Fruit fly (Drosophila melanogaster) whole organism, embryonic: ENCODE measurements around the gene CG10947.

Experiments used
- Antp ChIP-seq: fragments of 200-800 bp; sonication (Bioruptor generic); optimal IDR thresholded peaks from 3 replicates; lab custom pipeline; 2016; ENCODE audit warnings: missing biosample characterization, missing genetic modification characterization
- Atf-2 ChIP-seq: fragments of 200-800 bp; sonication (Bioruptor generic); optimal IDR thresholded peaks from 2 replicates; lab custom pipeline; 2016; ENCODE audit warnings: missing biosample characterization, missing genetic modification characterization
- Bgb ChIP-seq: fragments of 200-800 bp; sonication (Bioruptor generic); IDR thresholded peaks from 2 replicates; pipeline ENCODE4 v1.3.6; 2022; ENCODE audit warnings: missing biosample characterization, missing genetic modification characterization; ENCODE audit not compliant: partially characterized antibody
- CG10267 ChIP-seq: fragments of 200-800 bp; sonication (Bioruptor generic); optimal IDR thresholded peaks from 2 replicates; lab custom pipeline; 2018; ENCODE audit warnings: missing biosample characterization, mild to moderate bottlenecking, missing genetic modification characterization, moderate library complexity
- CG10462 ChIP-seq: fragments of 200-800 bp; sonication (Bioruptor generic); optimal IDR thresholded peaks from 2 replicates; lab custom pipeline; 2016; ENCODE audit warnings: missing biosample characterization, missing genetic modification characterization
- CG11093 ChIP-seq: fragments of 200-800 bp; sonication (Bioruptor generic); IDR thresholded peaks from 3 replicates; pipeline ENCODE4 v1.3.6; 2022; ENCODE audit warnings: missing biosample characterization, missing genetic modification characterization
- CG11723 ChIP-seq: fragments of 200-800 bp; sonication (Bioruptor generic); optimal IDR thresholded peaks from 2 replicates; lab custom pipeline; 2017; ENCODE audit warnings: missing biosample characterization, mild to moderate bottlenecking, missing genetic modification characterization
- CG1529 ChIP-seq: fragments of 200-800 bp; sonication (Bioruptor generic); optimal IDR thresholded peaks from 3 replicates; lab custom pipeline; 2018; ENCODE audit warnings: missing biosample characterization, missing genetic modification characterization
- CG17328 ChIP-seq: fragments of 200-800 bp; sonication (Bioruptor generic); IDR thresholded peaks from 2 replicates; pipeline ENCODE4 v1.3.6; 2022; ENCODE audit warnings: missing biosample characterization, missing genetic modification characterization
- CG1792 ChIP-seq: fragments of 200-800 bp; sonication (Bioruptor generic); optimal IDR thresholded peaks from 2 replicates; lab custom pipeline; 2016; ENCODE audit warnings: missing biosample characterization, missing genetic modification characterization
- CG18599 ChIP-seq: fragments of 200-800 bp; sonication (Bioruptor generic); optimal IDR thresholded peaks from 3 replicates; lab custom pipeline; 2017; ENCODE audit warnings: missing biosample characterization, missing genetic modification characterization, mild to moderate bottlenecking, moderate library complexity, missing genetic modification reagents
- CG2199 ChIP-seq: fragments of 200-800 bp; sonication (Bioruptor generic); IDR thresholded peaks from 3 replicates; pipeline ENCODE4 v1.3.6; 2022; ENCODE audit warnings: missing biosample characterization, missing genetic modification characterization
- CG31441 ChIP-seq: fragments of 200-800 bp; sonication (Bioruptor generic); IDR thresholded peaks from 2 replicates; pipeline ENCODE4 v1.3.6; 2022; ENCODE audit warnings: missing biosample characterization, missing genetic modification characterization
- CG4820 ChIP-seq: fragments of 200-800 bp; sonication (Bioruptor generic); optimal IDR thresholded peaks from 3 replicates; lab custom pipeline; 2016; ENCODE audit warnings: missing biosample characterization, missing genetic modification characterization
- CG6272 ChIP-seq: fragments of 200-800 bp; sonication (Bioruptor generic); IDR thresholded peaks from 2 replicates; pipeline ENCODE4 v1.3.6; 2022; ENCODE audit warnings: missing biosample characterization, missing genetic modification characterization
- CG6765 ChIP-seq: fragments of 200-800 bp; sonication (Bioruptor generic); optimal IDR thresholded peaks from 3 replicates; lab custom pipeline; 2017; ENCODE audit warnings: missing biosample characterization, mild to moderate bottlenecking, missing genetic modification characterization
- CG6813 ChIP-seq: fragments of 200-800 bp; sonication (Bioruptor generic); optimal IDR thresholded peaks from 2 replicates; lab custom pipeline; 2017; ENCODE audit warnings: missing biosample characterization, missing genetic modification characterization, mild to moderate bottlenecking, moderate library complexity, missing genetic modification reagents
- CG6854 ChIP-seq: fragments of 200-800 bp; sonication (Bioruptor generic); optimal IDR thresholded peaks from 3 replicates; lab custom pipeline; 2017; ENCODE audit warnings: missing biosample characterization, mild to moderate bottlenecking, missing genetic modification characterization
- CG7745 ChIP-seq: fragments of 200-800 bp; sonication (Bioruptor generic); optimal IDR thresholded peaks from 2 replicates; lab custom pipeline; 2018; ENCODE audit warnings: missing biosample characterization, mild to moderate bottlenecking, missing genetic modification characterization, moderate library complexity
- CG8359 ChIP-seq: fragments of 200-800 bp; sonication (Bioruptor generic); optimal IDR thresholded peaks from 2 replicates; lab custom pipeline; 2017; ENCODE audit warnings: missing biosample characterization, mild to moderate bottlenecking, missing genetic modification characterization, borderline replicate concordance
- CG8478 ChIP-seq: fragments of >200 bp; optimal IDR thresholded peaks from 2 replicates; lab custom pipeline; 2018
- CG9876 ChIP-seq: fragments of 200-800 bp; sonication (Bioruptor generic); optimal IDR thresholded peaks from 2 replicates; lab custom pipeline; 2016; ENCODE audit warnings: missing biosample characterization, missing genetic modification characterization
- CG9932 ChIP-seq: fragments of 200-800 bp; sonication (Bioruptor generic); IDR thresholded peaks from 2 replicates; pipeline ENCODE4 v1.3.6; 2022; ENCODE audit warnings: missing biosample characterization, missing genetic modification characterization
- Dad ChIP-seq: fragments of 200-800 bp; sonication (Bioruptor generic); optimal IDR thresholded peaks from 3 replicates; lab custom pipeline; 2016; ENCODE audit warnings: missing biosample characterization, missing genetic modification characterization
- Dip3 ChIP-seq: fragments of 200-800 bp; sonication (Bioruptor generic); optimal IDR thresholded peaks from 3 replicates; lab custom pipeline; 2016; ENCODE audit warnings: missing biosample characterization, missing genetic modification characterization
- Dll ChIP-seq: fragments of 200-800 bp; sonication (Bioruptor generic); IDR thresholded peaks from 4 replicates; pipeline ENCODE4 v1.3.6; 2022; ENCODE audit warnings: missing biosample characterization, missing genetic modification characterization; ENCODE audit not compliant: partially characterized antibody
- Eip74EF ChIP-seq, 2 experiments: fragments of 200-800 bp in 1 of 2; fragments of >200 bp in 1 of 2; sonication (Bioruptor generic) in 1 of 2; optimal IDR thresholded peaks; 2 replicates each; lab custom pipeline; 2017 to 2019; ENCODE audit warnings: missing biosample characterization in 2 of 2, missing genetic modification characterization in 2 of 2, mild to moderate bottlenecking in 1 of 2, moderate library complexity in 1 of 2
- Fer3 ChIP-seq: fragments of 200-800 bp; sonication (Bioruptor generic); optimal IDR thresholded peaks from 2 replicates; lab custom pipeline; 2018; ENCODE audit warnings: missing biosample characterization, mild to moderate bottlenecking, missing genetic modification characterization, moderate library complexity
- GATAe ChIP-seq: fragments of 200-800 bp; sonication (Bioruptor generic); conservative IDR thresholded peaks from 2 replicates; pipeline ENCODE4 v1.3.6; 2022; ENCODE audit warnings: missing biosample characterization, missing genetic modification characterization
- HLH3B ChIP-seq: fragments of 200-800 bp; sonication (Bioruptor generic); IDR thresholded peaks from 2 replicates; pipeline ENCODE4 v1.3.6; 2022; ENCODE audit warnings: missing biosample characterization, missing genetic modification characterization
- Lhr ChIP-seq: fragments of 200-800 bp; sonication (Bioruptor generic); optimal IDR thresholded peaks from 3 replicates; lab custom pipeline; 2017; ENCODE audit warnings: mild to moderate bottlenecking, missing biosample characterization, missing genetic modification reagents, missing genetic modification characterization
- Meics ChIP-seq: fragments of 200-800 bp; sonication (Bioruptor generic); optimal IDR thresholded peaks from 2 replicates; lab custom pipeline; 2017; ENCODE audit warnings: missing biosample characterization, mild to moderate bottlenecking, missing genetic modification characterization
- Stat92E ChIP-seq, 3 experiments: fragments of >200 bp in 2 of 3; fragments of 200-800 bp in 1 of 3; sonication (Bioruptor generic) in 1 of 3; optimal IDR thresholded peaks; 2 replicates each; lab custom pipeline; 2017 to 2019; ENCODE audit warnings: missing biosample characterization in 3 of 3, missing genetic modification characterization in 3 of 3, mild to moderate bottlenecking in 1 of 3, moderate library complexity in 1 of 3
- YL-1 ChIP-seq: fragments of 200-800 bp; sonication (Bioruptor generic); optimal IDR thresholded peaks from 3 replicates; lab custom pipeline; 2017; ENCODE audit warnings: missing biosample characterization, mild to moderate bottlenecking, missing genetic modification characterization
- caup ChIP-seq: fragments of 200-800 bp; sonication (Bioruptor generic); optimal IDR thresholded peaks from 3 replicates; lab custom pipeline; 2017; ENCODE audit warnings: missing biosample characterization, mild to moderate bottlenecking, missing genetic modification characterization, moderate library complexity; ENCODE audit not compliant: severe bottlenecking
- chinmo ChIP-seq: fragments of 200-800 bp; sonication (Bioruptor generic); IDR thresholded peaks from 4 replicates; pipeline ENCODE4 v1.3.6; 2022; ENCODE audit warnings: missing biosample characterization, missing genetic modification characterization; ENCODE audit not compliant: partially characterized antibody
- da ChIP-seq: fragments of 200-800 bp; sonication (Bioruptor generic); optimal IDR thresholded peaks from 2 replicates; lab custom pipeline; 2016; ENCODE audit warnings: missing biosample characterization, missing genetic modification characterization
- dpn ChIP-seq, 2 experiments: fragments of 200-800 bp; sonication (Bioruptor generic); optimal IDR thresholded peaks; 3 replicates each; lab custom pipeline; 2016; ENCODE audit warnings: missing biosample characterization in 2 of 2, missing genetic modification characterization in 2 of 2
- gro ChIP-seq: fragments of 200-800 bp; sonication (Bioruptor generic); optimal IDR thresholded peaks from 2 replicates; lab custom pipeline; 2016; ENCODE audit warnings: missing biosample characterization, missing genetic modification characterization
- otp ChIP-seq: fragments of 200-800 bp; sonication (Bioruptor generic); IDR thresholded peaks from 3 replicates; pipeline ENCODE4, ENCODE4 v1.3.6; 2022; ENCODE audit warnings: missing biosample characterization, missing genetic modification characterization
- row ChIP-seq: fragments of 200-800 bp; sonication (Bioruptor generic); IDR thresholded peaks from 3 replicates; pipeline ENCODE4 v1.3.6; 2022; ENCODE audit warnings: missing biosample characterization, missing genetic modification characterization
- run ChIP-seq: fragments of 200-800 bp; sonication (Bioruptor generic); optimal IDR thresholded peaks from 3 replicates; lab custom pipeline; 2018; ENCODE audit warnings: missing biosample characterization, mild to moderate bottlenecking, missing genetic modification characterization
- sc ChIP-seq, 3 experiments: fragments of >200 bp in 2 of 3; fragments of 200-800 bp in 1 of 3; sonication (Bioruptor generic) in 1 of 3; optimal IDR thresholded peaks; 2 replicates in 2 of 3; 3 replicates in 1 of 3; lab custom pipeline; 2017; ENCODE audit warnings: mild to moderate bottlenecking in 1 of 3, missing biosample characterization in 1 of 3, missing genetic modification characterization in 1 of 3, missing genetic modification reagents in 1 of 3
- scrt ChIP-seq: fragments of 200-800 bp; sonication (Bioruptor generic); optimal IDR thresholded peaks from 2 replicates; lab custom pipeline; 2018; ENCODE audit warnings: missing biosample characterization, mild to moderate bottlenecking, missing genetic modification characterization, moderate library complexity
- toy ChIP-seq: fragments of 200-800 bp; sonication (Bioruptor generic); IDR thresholded peaks from 2 replicates; pipeline ENCODE4 v1.3.6; 2022; ENCODE audit warnings: missing biosample characterization, missing genetic modification characterization
- vnd ChIP-seq: fragments of 200-800 bp; sonication (Bioruptor generic); IDR thresholded peaks from 3 replicates; pipeline ENCODE4 v1.3.6; 2022; ENCODE audit warnings: missing biosample characterization, missing genetic modification characterization; ENCODE audit not compliant: partially characterized antibody
- zen2 ChIP-seq: fragments of 200-800 bp; sonication (Bioruptor generic); IDR thresholded peaks from 3 replicates; pipeline ENCODE4 v1.3.6; 2022; ENCODE audit warnings: missing biosample characterization, missing genetic modification characterization; ENCODE audit not compliant: partially characterized antibody

Gene CG10947

DNA sequence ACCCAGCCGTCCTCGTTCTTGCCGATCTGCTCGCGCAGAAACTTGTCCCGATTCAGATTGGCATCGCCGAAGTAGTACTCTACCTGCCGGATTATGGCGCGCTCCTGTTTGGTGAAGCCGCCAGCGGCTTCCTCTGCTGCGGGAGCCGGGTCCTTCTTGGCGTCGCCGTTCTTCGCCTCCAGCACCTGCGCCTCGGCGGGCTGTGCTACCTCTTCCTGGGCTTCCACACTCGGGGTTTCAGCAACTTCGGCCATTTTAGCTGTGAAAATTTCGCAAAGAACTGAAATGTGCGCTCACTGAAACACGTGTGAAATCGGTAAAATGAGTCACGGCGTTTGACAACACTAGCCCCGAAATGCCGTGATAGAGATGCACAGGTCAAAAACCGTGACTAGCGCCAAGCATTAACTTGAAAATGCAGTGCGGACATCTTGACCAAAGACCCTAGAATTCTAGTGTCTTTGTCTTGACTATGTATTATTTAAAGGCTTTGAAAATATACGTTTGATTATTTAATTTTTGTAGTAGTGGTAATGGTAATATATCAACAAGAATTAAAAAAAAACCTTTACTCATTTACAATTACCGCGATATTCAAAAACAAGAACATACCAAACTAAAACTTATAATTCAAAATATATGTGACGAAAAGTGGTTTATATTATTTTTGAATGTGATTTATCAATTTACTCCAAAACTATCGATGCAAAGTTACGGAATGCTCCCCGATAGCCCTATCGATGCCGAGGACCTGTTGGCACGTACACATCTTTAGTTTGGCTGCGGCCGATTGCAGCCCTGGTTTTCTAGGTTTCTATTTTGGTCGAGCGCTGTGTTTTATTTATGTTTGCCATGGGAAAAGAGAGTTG, 64.7 kb downstream of the CG10947 start, which contains the start of the genes La and RtGEF (continued):
- TF ChIP-seq toy (GFP tag; lab: Robert Waterston, UW) (no peak), CG17328 (no peak), CG2199 (GFP tag; lab: Robert Waterston, UW) (peak; percentile 74; the same call in 2 of the 3 replicates), sc (optimal IDR thresholded peaks at IDR 0.05; lab: Kevin White, UChicago) (no peak), sc (GFP tag; optimal IDR thresholded peaks at IDR 0.05; lab: Kevin White, UChicago) (no peak), da (GFP tag; lab: Kevin White, UChicago) (peak; percentile 10), CG10267 (tag; lab: Kevin White, UChicago) (peak; percentile 93), YL-1 (GFP tag; lab: Kevin White, UChicago) (peak; percentile 83), Stat92E (GFP tag; optimal IDR thresholded peaks at IDR 0.05; lab: Kevin White, UChicago) (peak in 1 of 3 experiments; percentile 21), CG8478 (lab: Kevin White, UChicago) (no peak), CG6272 (peak; percentile 59), Bgb (GFP tag; lab: Robert Waterston, UW) (peak; percentile 97), CG7745 (no peak), CG31441 (GFP tag; lab: Robert Waterston, UW) (peak; percentile 88), CG1529 (GFP tag; lab: Kevin White, UChicago) (no peak), CG8359 (GFP tag; lab: Kevin White, UChicago) (no peak), CG6813 (GFP tag; lab: Kevin White, UChicago) (no peak), Lhr (peak; percentile 42), CG11093 (GFP tag; lab: Robert Waterston, UW) (0 out of 3 replicates have a peak, but pooled peaks have one; percentile 23), CG6854 (GFP tag; lab: Kevin White, UChicago) (no peak), vnd (GFP tag; lab: Robert Waterston, UW) (peak; percentile 95), CG9876 (GFP tag; lab: Kevin White, UChicago) (no peak), Fer3 (tag; lab: Kevin White, UChicago) (peak; percentile 24), scrt (peak; percentile 22), chinmo (GFP tag; lab: Robert Waterston, UW) (peak; percentile 98), Eip74EF (GFP tag; optimal IDR thresholded peaks at IDR 0.05; lab: Kevin White, UChicago) (no peak), CG4820 (peak; percentile 48), caup (GFP tag; lab: Kevin White, UChicago) (no peak), Antp (GFP tag; lab: Kevin White, UChicago) (no peak), CG18599 (GFP tag; lab: Kevin White, UChicago) (peak; percentile 38), Atf-2 (GFP tag; lab: Kevin White, UChicago) (peak; percentile 50), CG11723 (GFP tag; lab: Kevin White, UChicago) (peak; percentile 16), Dll (peak; percentile 93), CG1792 (GFP tag; lab: Kevin White, UChicago) (no peak), Dip3 (peak; percentile 34), zen2 (peak; percentile 96), row (peak; percentile 91), gro (no peak), dpn (GFP tag; optimal IDR thresholded peaks at IDR 0.05; lab: Kevin White, UChicago) (peak; percentile 62 to 63), CG10462 (GFP tag; lab: Kevin White, UChicago) (peak; percentile 10), Meics (peak; percentile 54), run (tag; lab: Kevin White, UChicago) (no peak), otp (0 out of 3 replicates have a peak, but pooled peaks have one; percentile 29), CG9932 (peak; percentile 84), HLH3B (no peak), Dad (peak; percentile 12), GATAe (no peak), CG6765 (no peak)
